Fruit fly (Drosophila melanogaster) whole organism, pupa: ENCODE measurements around the gene Mrm2.
A peak's percentile ranks its signal among the peaks of the same experiment; 100 is the strongest.

Experiments used
- CG10348 ChIP-seq: fragments of 200-800 bp; sonication (Bioruptor generic); IDR thresholded peaks from 2 replicates; pipeline ENCODE4 v1.3.6; 2022; ENCODE audit warnings: missing biosample characterization, missing genetic modification characterization
- CG12605 ChIP-seq: fragments of 200-800 bp; sonication (Bioruptor generic); IDR thresholded peaks from 2 replicates; pipeline ENCODE4 v1.3.6; 2022; ENCODE audit warnings: missing biosample characterization, missing genetic modification characterization
- CG13204 ChIP-seq: fragments of 200-800 bp; sonication (Bioruptor generic); optimal IDR thresholded peaks from 2 replicates; lab custom pipeline; 2018; ENCODE audit warnings: missing biosample characterization, mild to moderate bottlenecking, missing genetic modification characterization, moderate library complexity
- CG14655 ChIP-seq: fragments of 200-800 bp; sonication (Bioruptor generic); optimal IDR thresholded peaks from 3 replicates; lab custom pipeline; 2017; ENCODE audit warnings: mild to moderate bottlenecking, missing biosample characterization, missing genetic modification reagents, missing genetic modification characterization
- CG15710 ChIP-seq: fragments of 200-800 bp; sonication (Bioruptor generic); optimal IDR thresholded peaks from 2 replicates; lab custom pipeline; 2018; ENCODE audit warnings: missing biosample characterization, mild to moderate bottlenecking, missing genetic modification characterization, moderate library complexity
- CG17806 ChIP-seq: fragments of 200-800 bp; sonication (Bioruptor generic); optimal IDR thresholded peaks from 2 replicates; lab custom pipeline; 2018; ENCODE audit warnings: missing biosample characterization, mild to moderate bottlenecking, missing genetic modification characterization, moderate library complexity
- CG32121 ChIP-seq: fragments of 200-800 bp; sonication (Bioruptor generic); IDR thresholded peaks from 2 replicates; pipeline ENCODE4 v1.3.6; 2022; ENCODE audit warnings: missing biosample characterization, missing genetic modification characterization
- CG34367 ChIP-seq: fragments of 200-800 bp; sonication (Bioruptor generic); optimal IDR thresholded peaks from 2 replicates; lab custom pipeline; 2018; ENCODE audit warnings: missing biosample characterization, mild to moderate bottlenecking, missing genetic modification characterization
- CG4496 ChIP-seq: fragments of 200-800 bp; sonication (Bioruptor generic); IDR thresholded peaks from 3 replicates; pipeline ENCODE4 v1.3.6; 2022; ENCODE audit warnings: missing biosample characterization, missing genetic modification characterization
- CG8159 ChIP-seq: fragments of 200-800 bp; sonication (Bioruptor generic); optimal IDR thresholded peaks from 3 replicates; lab custom pipeline; 2018; ENCODE audit warnings: missing biosample characterization, mild to moderate bottlenecking, missing genetic modification characterization, moderate library complexity
- CG8301 ChIP-seq: fragments of 200-800 bp; sonication (Bioruptor generic); optimal IDR thresholded peaks from 2 replicates; lab custom pipeline; 2018; ENCODE audit warnings: missing biosample characterization, mild to moderate bottlenecking, missing genetic modification characterization
- CG9948 ChIP-seq: fragments of 200-800 bp; sonication (Bioruptor generic); optimal IDR thresholded peaks from 2 replicates; lab custom pipeline; 2018; ENCODE audit warnings: missing biosample characterization, mild to moderate bottlenecking, missing genetic modification characterization, moderate library complexity
- D1 ChIP-seq: fragments of 200-800 bp; sonication (Bioruptor generic); optimal IDR thresholded peaks from 2 replicates; lab custom pipeline; 2018; ENCODE audit warnings: missing biosample characterization, mild to moderate bottlenecking, missing genetic modification characterization, moderate library complexity
- EcR ChIP-seq: fragments of 200-800 bp; sonication (Bioruptor generic); optimal IDR thresholded peaks from 3 replicates; lab custom pipeline; 2019; ENCODE audit warnings: missing biosample characterization, missing genetic modification characterization, mild to moderate bottlenecking, moderate library complexity, missing genetic modification reagents
- Ets98B ChIP-seq: fragments of 200-800 bp; sonication (Bioruptor generic); IDR thresholded peaks from 2 replicates; pipeline ENCODE4 v1.3.6; 2022; ENCODE audit warnings: missing biosample characterization, missing genetic modification characterization
- Pif1A ChIP-seq: fragments of 200-800 bp; sonication (Bioruptor generic); optimal IDR thresholded peaks from 3 replicates; lab custom pipeline; 2016; ENCODE audit warnings: missing biosample characterization, missing genetic modification characterization
- Pif1B ChIP-seq: fragments of 200-800 bp; sonication (Bioruptor generic); optimal IDR thresholded peaks from 3 replicates; lab custom pipeline; 2016; ENCODE audit warnings: missing biosample characterization, missing genetic modification characterization
- Snoo ChIP-seq: fragments of 200-800 bp; sonication (Bioruptor generic); optimal IDR thresholded peaks from 3 replicates; lab custom pipeline; 2017; ENCODE audit warnings: missing biosample characterization, mild to moderate bottlenecking, missing genetic modification characterization, inconsistent platforms
- fd96Ca ChIP-seq: fragments of 200-800 bp; sonication (Bioruptor generic); IDR thresholded peaks from 3 replicates; pipeline ENCODE4 v1.3.6; 2022; ENCODE audit warnings: missing biosample characterization, missing genetic modification characterization
- gl ChIP-seq: fragments of 200-800 bp; sonication (Bioruptor generic); optimal IDR thresholded peaks from 2 replicates; lab custom pipeline; 2018; ENCODE audit warnings: missing biosample characterization, mild to moderate bottlenecking, missing genetic modification characterization
- rn ChIP-seq: fragments of 200-800 bp; sonication (Bioruptor generic); IDR thresholded peaks from 2 replicates; pipeline ENCODE4 v1.3.6; 2022; ENCODE audit warnings: missing biosample characterization, missing genetic modification characterization

The Mrm2 gene

DNA sequence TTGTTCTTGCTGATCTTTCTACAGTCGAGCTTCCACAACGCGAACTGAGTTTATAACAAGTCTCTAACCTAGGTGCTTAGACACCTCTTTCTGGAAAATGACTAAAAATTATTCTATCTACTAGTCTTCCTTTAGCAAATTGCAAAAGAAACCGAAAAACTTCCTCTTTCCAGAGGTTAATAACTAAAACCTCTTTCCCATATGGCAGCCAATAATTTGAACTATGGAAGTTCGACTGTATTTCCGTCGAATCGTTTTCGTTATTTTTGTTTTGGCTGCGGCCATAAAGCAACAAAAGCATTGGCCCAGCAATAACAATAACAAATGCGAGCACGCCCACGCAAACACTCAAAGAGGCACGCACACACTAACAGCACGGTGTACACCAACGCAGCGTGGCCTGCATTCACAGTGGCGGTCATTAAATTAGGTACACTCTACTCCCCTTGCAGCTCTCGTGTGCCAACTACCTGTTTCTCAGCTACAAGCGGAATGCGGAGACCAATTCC lies 19.1 kb downstream of the Mrm2 start:
- no peak for TF ChIP-seq rn (GFP tag; lab: Robert Waterston, UW)
- no peak for TF ChIP-seq CG10348
- TF ChIP-seq Pif1A (GFP tag; lab: Kevin White, UChicago), result no peak
- TF ChIP-seq CG14655 (GFP tag; lab: Kevin White, UChicago), result no peak
- peak; percentile 60; the same call in 1 of the 2 replicates for TF ChIP-seq CG32121 (GFP tag; lab: Robert Waterston, UW)
- TF ChIP-seq CG9948 (tag; lab: Kevin White, UChicago), result no peak
- peak; percentile 51 for TF ChIP-seq fd96Ca (GFP tag; lab: Robert Waterston, UW)
- peak; percentile 41; the same call in 1 of the 3 replicates for TF ChIP-seq CG4496 (GFP tag; lab: Robert Waterston, UW)
- peak; percentile 33 for TF ChIP-seq Snoo
- TF ChIP-seq Pif1B (GFP tag; lab: Kevin White, UChicago), result no peak
- no peak for TF ChIP-seq EcR
- no peak for TF ChIP-seq CG13204 (GFP tag; lab: Kevin White, UChicago)
- TF ChIP-seq Ets98B (GFP tag; lab: Robert Waterston, UW), result peak; percentile 35; the same call in 1 of the 2 replicates
- no peak for TF ChIP-seq CG8301 (tag; lab: Kevin White, UChicago)
- no peak for TF ChIP-seq CG34367 (tag; lab: Kevin White, UChicago)
- TF ChIP-seq gl (tag; lab: Kevin White, UChicago), result no peak
- TF ChIP-seq CG17806 (tag; lab: Kevin White, UChicago), result peak; percentile 16
- no peak for TF ChIP-seq D1 (tag; lab: Kevin White, UChicago)
- peak; percentile 24 for TF ChIP-seq CG15710 (tag; lab: Kevin White, UChicago)
- TF ChIP-seq CG12605 (GFP tag; lab: Robert Waterston, UW), result no peak
- TF ChIP-seq CG8159, result peak; percentile 22
- TF ChIP-seq, all 21 proteins: peak for 8

DNA sequence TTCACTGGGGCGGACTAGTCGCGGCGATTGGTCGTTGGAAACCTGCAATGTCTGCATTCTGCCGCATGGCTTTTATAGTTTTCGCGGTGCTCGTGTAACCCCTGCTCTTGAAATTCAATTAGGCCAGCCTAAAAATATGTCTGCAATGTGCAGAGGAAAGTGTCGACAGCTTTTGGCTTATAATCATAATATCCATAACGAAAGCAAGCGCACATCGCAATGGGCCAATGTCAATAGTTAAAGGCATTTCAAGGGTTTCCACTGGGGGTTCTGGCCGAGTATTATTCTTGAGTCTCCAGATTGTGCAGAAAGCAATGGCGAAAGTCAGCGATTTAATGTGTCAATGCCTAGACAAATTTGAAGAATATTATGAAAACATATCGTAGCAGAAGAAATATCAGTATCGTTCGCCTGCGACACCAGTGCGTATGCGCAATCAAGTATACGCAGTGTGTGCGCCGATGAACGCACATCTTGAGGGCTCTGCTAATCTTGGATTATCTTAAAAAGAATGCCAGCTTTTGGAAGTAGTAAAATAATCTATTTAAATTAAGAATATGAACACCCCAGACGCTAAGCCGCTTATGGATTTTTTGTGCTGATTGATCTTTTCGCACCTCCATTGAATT lies 26.9 kb downstream of the Mrm2 start, which contains the start of gene ninaE:
Gene ninaE (minus strand): TSS at position 51 of the 629 bp plus-strand sequence.
- no peak for TF ChIP-seq Pif1B (GFP tag; lab: Kevin White, UChicago)

DNA sequence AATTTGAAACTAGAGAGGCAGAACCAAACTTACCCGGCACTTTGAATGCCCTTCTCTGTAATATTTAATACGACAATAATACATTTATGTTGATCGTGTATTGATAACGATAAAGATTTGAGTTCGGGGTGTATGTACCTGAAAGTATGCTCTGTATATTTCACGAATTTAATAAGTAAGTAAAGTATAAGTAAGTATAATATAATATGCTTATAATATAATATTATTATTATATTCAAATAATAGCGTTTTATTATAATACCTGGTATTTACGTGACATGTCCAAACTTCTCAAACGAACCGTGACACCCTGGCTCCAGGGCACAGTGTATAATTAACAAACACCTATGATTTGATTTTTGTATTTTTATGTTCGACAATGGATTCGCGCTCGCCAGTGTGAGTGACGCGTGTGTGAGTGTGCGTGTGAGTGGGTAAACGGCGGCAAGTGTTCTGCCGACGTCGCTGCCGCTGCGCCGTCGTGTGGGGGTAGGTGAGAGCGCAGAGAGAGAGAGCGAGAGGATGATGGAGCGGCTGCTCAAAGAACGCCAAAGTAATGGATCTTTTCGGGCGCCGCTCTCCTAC lies 28.3 kb downstream of the Mrm2 start:
- TF ChIP-seq fd96Ca (GFP tag; lab: Robert Waterston, UW), result no peak
- TF ChIP-seq CG10348, result no peak
- TF ChIP-seq CG34367 (tag; lab: Kevin White, UChicago), result no peak
- TF ChIP-seq rn (GFP tag; lab: Robert Waterston, UW), result no peak
- no peak for TF ChIP-seq CG12605 (GFP tag; lab: Robert Waterston, UW)
- TF ChIP-seq CG8301 (tag; lab: Kevin White, UChicago), result peak; percentile 52
- no peak for TF ChIP-seq CG13204 (GFP tag; lab: Kevin White, UChicago)
- TF ChIP-seq CG8159, result peak; percentile 16
- TF ChIP-seq CG14655 (GFP tag; lab: Kevin White, UChicago), result peak; percentile 65
- TF ChIP-seq CG32121 (GFP tag; lab: Robert Waterston, UW), result no peak
- TF ChIP-seq D1 (tag; lab: Kevin White, UChicago), result no peak
- TF ChIP-seq CG17806 (tag; lab: Kevin White, UChicago), result no peak
- TF ChIP-seq CG15710 (tag; lab: Kevin White, UChicago), result no peak
- no peak for TF ChIP-seq CG9948 (tag; lab: Kevin White, UChicago)
- TF ChIP-seq CG4496 (GFP tag; lab: Robert Waterston, UW), result 0 out of 3 replicates have a peak, but pooled peaks have one; percentile 7
- TF ChIP-seq Snoo, result no peak
- TF ChIP-seq Ets98B (GFP tag; lab: Robert Waterston, UW), result no peak; the same call in 1 of the 2 replicates
- no peak for TF ChIP-seq gl (tag; lab: Kevin White, UChicago)
- no peak for TF ChIP-seq Pif1A (GFP tag; lab: Kevin White, UChicago)
- no peak for TF ChIP-seq Pif1B (GFP tag; lab: Kevin White, UChicago)
- TF ChIP-seq EcR, result no peak

- TF ChIP-seq CG4496 (GFP tag; lab: Robert Waterston, UW), result 0 out of 3 replicates have a peak, but pooled peaks have one; percentile 32
- TF ChIP-seq CG14655 (GFP tag; lab: Kevin White, UChicago), result peak; percentile 14
- no peak for TF ChIP-seq CG17806 (tag; lab: Kevin White, UChicago)
- peak; percentile 31; the same call in 1 of the 2 replicates for TF ChIP-seq CG32121 (GFP tag; lab: Robert Waterston, UW)
- peak; percentile 58 for TF ChIP-seq CG13204 (GFP tag; lab: Kevin White, UChicago)
- peak; percentile 29; the same call in 1 of the 2 replicates for TF ChIP-seq CG12605 (GFP tag; lab: Robert Waterston, UW)
- TF ChIP-seq D1 (tag; lab: Kevin White, UChicago), result no peak
- no peak for TF ChIP-seq CG15710 (tag; lab: Kevin White, UChicago)
Measured at dm6 chr3R:19890340-19890998, 29.1 kb downstream of the Mrm2 start, which contains the start of gene CG4733. Gene CG4733, plus strand, starts transcription at chr3R:19890689.

- TF ChIP-seq EcR, result no peak
- no peak for TF ChIP-seq CG4496 (GFP tag; lab: Robert Waterston, UW)
- no peak for TF ChIP-seq CG34367 (tag; lab: Kevin White, UChicago)
- TF ChIP-seq CG12605 (GFP tag; lab: Robert Waterston, UW), result no peak
- 0 out of 3 replicates have a peak, but pooled peaks have one; percentile 48 for TF ChIP-seq fd96Ca (GFP tag; lab: Robert Waterston, UW)
- TF ChIP-seq CG8301 (tag; lab: Kevin White, UChicago), result no peak
- no peak for TF ChIP-seq Ets98B (GFP tag; lab: Robert Waterston, UW)
- no peak for TF ChIP-seq Pif1A (GFP tag; lab: Kevin White, UChicago)
- no peak for TF ChIP-seq CG13204 (GFP tag; lab: Kevin White, UChicago)
- 0 out of 2 replicates have a peak, but pooled peaks have one; percentile 9 for TF ChIP-seq CG32121 (GFP tag; lab: Robert Waterston, UW)
- TF ChIP-seq rn (GFP tag; lab: Robert Waterston, UW), result no peak
- TF ChIP-seq Pif1B (GFP tag; lab: Kevin White, UChicago), result no peak
- no peak for TF ChIP-seq CG8159
- TF ChIP-seq CG14655 (GFP tag; lab: Kevin White, UChicago), result no peak
- no peak for TF ChIP-seq CG17806 (tag; lab: Kevin White, UChicago)
- no peak for TF ChIP-seq gl (tag; lab: Kevin White, UChicago)
- no peak for TF ChIP-seq CG9948 (tag; lab: Kevin White, UChicago)
Measured at dm6 chr3R:19891363-19891762, 30.0 kb downstream of the Mrm2 start.
